Worm (Caenorhabditis elegans): ENCODE data around the gene rbmx-2.

DNA sequence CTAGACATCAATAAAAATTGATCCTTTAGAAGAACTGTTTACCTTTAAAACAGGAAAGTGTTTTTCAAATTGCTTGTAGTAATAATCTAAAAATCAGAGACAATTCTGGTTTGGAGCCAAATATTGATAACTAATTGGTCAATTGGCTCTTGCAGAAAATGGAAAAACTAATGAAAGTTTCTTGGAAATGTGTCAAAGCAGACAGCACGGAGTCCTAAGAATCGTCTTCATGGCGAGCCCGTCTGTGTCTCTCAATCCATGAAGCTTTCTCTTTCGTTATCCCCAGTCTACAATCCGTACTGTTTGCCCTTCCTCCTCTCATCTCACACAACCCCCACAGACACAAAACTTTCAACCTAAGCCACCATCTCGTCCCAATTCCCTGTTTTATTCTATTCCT, 17.2 kb downstream of the rbmx-2 start, which contains the start of gene F40H3.1:
- TF ChIP-seq unc-62 (GFP tag; optimal IDR thresholded peaks at IDR 0.05) (no peak), ceh-82 (tag; optimal IDR thresholded peaks at IDR 0.05) (no peak), skn-1 (tag; optimal IDR thresholded peaks at IDR 0.05) (no peak), dsc-1 (tag; optimal IDR thresholded peaks at IDR 0.05) (no peak), elt-2 (tag; optimal IDR thresholded peaks at IDR 0.05) (no peak), nhr-12 (tag; optimal IDR thresholded peaks at IDR 0.05) (no peak), lsy-2 (tag; optimal IDR thresholded peaks at IDR 0.05) (no peak), aly-2 (tag; optimal IDR thresholded peaks at IDR 0.05) (no peak), nhr-237 (tag; optimal IDR thresholded peaks at IDR 0.05) (no peak), elt-3 (tag; optimal IDR thresholded peaks at IDR 0.05) (no peak), fos-1 (tag; optimal IDR thresholded peaks at IDR 0.05) (no peak), hlh-4 (tag; optimal IDR thresholded peaks at IDR 0.05) (no peak), fkh-4 (tag; optimal IDR thresholded peaks at IDR 0.05; ENCODE audit: borderline replicate concordance) (no peak)

Data from whole organism, L1 larva.